Fruit fly (Drosophila melanogaster) whole organism, adult: ENCODE results near the gene Sym.
A peak's percentile ranks its signal among the peaks of the same experiment; 100 is the strongest.

Experiments used
- CG11617 ChIP-seq: fragments of 200-800 bp; sonication (Bioruptor generic); optimal IDR thresholded peaks from 2 replicates; lab custom pipeline; 2017; ENCODE audit warnings: mild to moderate bottlenecking, missing biosample characterization, missing genetic modification reagents, missing genetic modification characterization
- CG12768 ChIP-seq: fragments of 200-800 bp; sonication (Bioruptor generic); optimal IDR thresholded peaks from 2 replicates; lab custom pipeline; 2017; ENCODE audit warnings: missing biosample characterization, missing genetic modification characterization, mild to moderate bottlenecking, moderate library complexity, missing genetic modification reagents
- CG14711 ChIP-seq: fragments of 200-800 bp; sonication (Bioruptor generic); optimal IDR thresholded peaks from 2 replicates; lab custom pipeline; 2018; ENCODE audit warnings: missing biosample characterization, mild to moderate bottlenecking, missing genetic modification characterization, moderate library complexity
- CG5204 ChIP-seq: fragments of 200-800 bp; sonication (Bioruptor generic); optimal IDR thresholded peaks from 2 replicates; lab custom pipeline; 2016; ENCODE audit warnings: missing biosample characterization, missing genetic modification characterization
- CG7045 ChIP-seq: fragments of 200-800 bp; sonication (Bioruptor generic); optimal IDR thresholded peaks from 2 replicates; lab custom pipeline; 2017; ENCODE audit warnings: missing biosample characterization, mild to moderate bottlenecking, missing genetic modification characterization
- Hr96 ChIP-seq: fragments of 200-800 bp; sonication (Bioruptor generic); optimal IDR thresholded peaks from 2 replicates; lab custom pipeline; 2016; ENCODE audit warnings: missing biosample characterization, missing genetic modification characterization
- bab1 ChIP-seq: fragments of 200-800 bp; sonication (Bioruptor generic); optimal IDR thresholded peaks from 3 replicates; lab custom pipeline; 2019; ENCODE audit warnings: missing biosample characterization, mild to moderate bottlenecking, missing genetic modification characterization, moderate library complexity
- kay ChIP-seq: fragments of 200-800 bp; sonication (Bioruptor generic); peaks from one replicate; lab custom pipeline; 2016; ENCODE audit warnings: missing biosample characterization, missing genetic modification characterization, borderline replicate concordance
- ovo ChIP-seq: fragments of 200-800 bp; sonication (Bioruptor generic); optimal IDR thresholded peaks from 2 replicates; lab custom pipeline; 2016; ENCODE audit warnings: missing biosample characterization, missing genetic modification characterization
- pad ChIP-seq: fragments of 200-800 bp; sonication (Bioruptor generic); optimal IDR thresholded peaks from 3 replicates; lab custom pipeline; 2017; ENCODE audit warnings: missing biosample characterization, missing genetic modification characterization, mild to moderate bottlenecking, moderate library complexity, missing genetic modification reagents
- toe ChIP-seq: fragments of 200-800 bp; sonication (Bioruptor generic); optimal IDR thresholded peaks from 2 replicates; lab custom pipeline; 2016; ENCODE audit warnings: missing biosample characterization, missing genetic modification characterization

- TF ChIP-seq CG12768 (GFP tag; lab: Kevin White, UChicago), result peak; percentile 22
- TF ChIP-seq CG14711, result no peak
- no peak for TF ChIP-seq CG5204 (GFP tag; lab: Kevin White, UChicago)
- no peak for TF ChIP-seq ovo (GFP tag; lab: Kevin White, UChicago)
- no peak for TF ChIP-seq toe
- TF ChIP-seq pad (GFP tag; lab: Kevin White, UChicago), result no peak
- TF ChIP-seq bab1, result no peak
- no peak for TF ChIP-seq Hr96 (GFP tag; lab: Kevin White, UChicago)
- no peak for TF ChIP-seq CG11617 (GFP tag; lab: Kevin White, UChicago)
- TF ChIP-seq CG7045 (GFP tag; lab: Kevin White, UChicago), result no peak
- TF ChIP-seq kay (GFP tag; lab: Kevin White, UChicago), result no peak
These were observed 18.7 kb upstream of the Sym start for dm6 chr3R:5760980-5761379.
